Fruit fly (Drosophila melanogaster) whole organism, embryonic: ENCODE results near the gene Phyhd1.

ENCODE experiments used
- CG12104 ChIP-seq: fragments of 200-800 bp; sonication (Bioruptor generic); optimal IDR thresholded peaks from 3 replicates; lab custom pipeline; 2016; ENCODE audit warnings: missing biosample characterization, missing genetic modification characterization
- CG1233 ChIP-seq: fragments of 200-800 bp; sonication (Bioruptor generic); optimal IDR thresholded peaks from 4 replicates; lab custom pipeline; 2018; ENCODE audit warnings: missing biosample characterization, mild to moderate bottlenecking, missing genetic modification characterization
- CG12391 ChIP-seq: fragments of 200-800 bp; sonication (Bioruptor generic); optimal IDR thresholded peaks from 3 replicates; lab custom pipeline; 2018; ENCODE audit warnings: missing biosample characterization, mild to moderate bottlenecking, missing genetic modification characterization, moderate library complexity
- CG13624 ChIP-seq: fragments of 200-800 bp; sonication (Bioruptor generic); optimal IDR thresholded peaks from 2 replicates; lab custom pipeline; 2016; ENCODE audit warnings: missing biosample characterization, missing genetic modification characterization
- CG15073 ChIP-seq: fragments of 200-800 bp; sonication (Bioruptor generic); optimal IDR thresholded peaks from 2 replicates; lab custom pipeline; 2016; ENCODE audit warnings: missing biosample characterization, missing genetic modification characterization
- CG1529 ChIP-seq: fragments of 200-800 bp; sonication (Bioruptor generic); optimal IDR thresholded peaks from 3 replicates; lab custom pipeline; 2018; ENCODE audit warnings: missing biosample characterization, missing genetic modification characterization
- CG17385 ChIP-seq: fragments of 200-800 bp; sonication (Bioruptor generic); optimal IDR thresholded peaks from 3 replicates; lab custom pipeline; 2018; ENCODE audit warnings: missing biosample characterization, mild to moderate bottlenecking, missing genetic modification characterization
- CG17912 ChIP-seq: fragments of 200-800 bp; sonication (Bioruptor generic); optimal IDR thresholded peaks from 2 replicates; lab custom pipeline; 2018; ENCODE audit warnings: missing biosample characterization, mild to moderate bottlenecking, missing genetic modification characterization
- CG18011 ChIP-seq: fragments of 200-800 bp; sonication (Bioruptor generic); optimal IDR thresholded peaks from 2 replicates; lab custom pipeline; 2017; ENCODE audit warnings: missing biosample characterization, missing genetic modification characterization, mild to moderate bottlenecking, moderate library complexity, missing genotype
- CG18619 ChIP-seq: fragments of 200-800 bp; sonication (Bioruptor generic); optimal IDR thresholded peaks from 3 replicates; lab custom pipeline; 2017; ENCODE audit warnings: missing biosample characterization, mild to moderate bottlenecking, missing genetic modification characterization
- CG2116 ChIP-seq: fragments of 200-800 bp; sonication (Bioruptor generic); optimal IDR thresholded peaks from 3 replicates; lab custom pipeline; 2018; ENCODE audit warnings: missing biosample characterization, mild to moderate bottlenecking, missing genetic modification characterization
- CG32772 ChIP-seq: fragments of 200-800 bp; sonication (Bioruptor generic); IDR thresholded peaks from 2 replicates; pipeline ENCODE4 v1.3.6; 2022; ENCODE audit warnings: missing biosample characterization, missing genetic modification characterization
- CG34224 ChIP-seq: fragments of 200-800 bp; sonication (Bioruptor generic); IDR thresholded peaks from 3 replicates; pipeline ENCODE4 v1.3.6; 2022; ENCODE audit warnings: missing biosample characterization, missing genetic modification characterization; ENCODE audit not compliant: partially characterized antibody
- CG34376 ChIP-seq: fragments of 200-800 bp; sonication (Bioruptor generic); optimal IDR thresholded peaks from 2 replicates; lab custom pipeline; 2018; ENCODE audit warnings: missing biosample characterization, mild to moderate bottlenecking, missing genetic modification characterization
- CG6654 ChIP-seq: fragments of 200-800 bp; sonication (Bioruptor generic); optimal IDR thresholded peaks from 2 replicates; lab custom pipeline; 2017; ENCODE audit warnings: missing biosample characterization, mild to moderate bottlenecking, missing genetic modification characterization
- CG8089 ChIP-seq: fragments of 200-800 bp; sonication (Bioruptor generic); optimal IDR thresholded peaks from 3 replicates; lab custom pipeline; 2016; ENCODE audit warnings: missing biosample characterization, missing genetic modification characterization
- CoRest ChIP-seq: fragments of 200-800 bp; sonication (Bioruptor generic); optimal IDR thresholded peaks from 3 replicates; lab custom pipeline; 2018; ENCODE audit warnings: missing biosample characterization, mild to moderate bottlenecking, missing genetic modification characterization, moderate library complexity
- Hmr ChIP-seq: fragments of 200-800 bp; sonication (Bioruptor generic); optimal IDR thresholded peaks from 3 replicates; lab custom pipeline; 2017; ENCODE audit warnings: mild to moderate bottlenecking, missing biosample characterization, missing genetic modification reagents, missing genetic modification characterization
- Hmx ChIP-seq: fragments of 200-800 bp; sonication (Bioruptor generic); optimal IDR thresholded peaks from 2 replicates; lab custom pipeline; 2016; ENCODE audit warnings: missing biosample characterization, missing genetic modification characterization
- Meics ChIP-seq: fragments of 200-800 bp; sonication (Bioruptor generic); optimal IDR thresholded peaks from 2 replicates; lab custom pipeline; 2017; ENCODE audit warnings: missing biosample characterization, mild to moderate bottlenecking, missing genetic modification characterization
- Rx ChIP-seq: fragments of 200-800 bp; sonication (Bioruptor generic); IDR thresholded peaks from 2 replicates; pipeline ENCODE4 v1.3.6; 2022; ENCODE audit warnings: missing biosample characterization, missing genetic modification characterization
- Sin3A ChIP-seq: fragments of >200 bp; optimal IDR thresholded peaks from 2 replicates; lab custom pipeline; 2018
- Stat92E ChIP-seq, 3 experiments: fragments of >200 bp in 2 of 3; fragments of 200-800 bp in 1 of 3; sonication (Bioruptor generic) in 1 of 3; optimal IDR thresholded peaks; 2 replicates each; lab custom pipeline; 2017 to 2019; ENCODE audit warnings: missing biosample characterization in 3 of 3, missing genetic modification characterization in 3 of 3, mild to moderate bottlenecking in 1 of 3, moderate library complexity in 1 of 3
- YL-1 ChIP-seq: fragments of 200-800 bp; sonication (Bioruptor generic); optimal IDR thresholded peaks from 3 replicates; lab custom pipeline; 2017; ENCODE audit warnings: missing biosample characterization, mild to moderate bottlenecking, missing genetic modification characterization
- da ChIP-seq: fragments of 200-800 bp; sonication (Bioruptor generic); optimal IDR thresholded peaks from 2 replicates; lab custom pipeline; 2016; ENCODE audit warnings: missing biosample characterization, missing genetic modification characterization
- dysf ChIP-seq: fragments of 200-800 bp; sonication (Bioruptor generic); IDR thresholded peaks from 3 replicates; pipeline ENCODE4 v1.3.6; 2022; ENCODE audit warnings: missing biosample characterization, missing genetic modification characterization
- eve ChIP-seq, 2 experiments: fragments of >200 bp; optimal IDR thresholded peaks; 2 replicates each; lab custom pipeline; 2017; ENCODE audit warnings: missing biosample characterization in 2 of 2, missing genetic modification characterization in 2 of 2
- fru ChIP-seq: fragments of >200 bp; optimal IDR thresholded peaks from 2 replicates; lab custom pipeline; 2017
- gcm ChIP-seq: fragments of 200-800 bp; sonication (Bioruptor generic); optimal IDR thresholded peaks from 2 replicates; lab custom pipeline; 2019; ENCODE audit warnings: missing biosample characterization, mild to moderate bottlenecking, missing genetic modification characterization, moderate library complexity
- grn ChIP-seq: fragments of 200-800 bp; sonication (Bioruptor generic); optimal IDR thresholded peaks from 3 replicates; lab custom pipeline; 2017; ENCODE audit warnings: missing biosample characterization, missing genetic modification characterization
- hkb ChIP-seq, 2 experiments: fragments of 200-800 bp in 1 of 2; fragments of >200 bp in 1 of 2; sonication (Bioruptor generic) in 1 of 2; IDR thresholded peaks in 1 of 2; optimal IDR thresholded peaks in 1 of 2; 2 replicates each; pipeline versions ENCODE4 v1.3.6 to Lab custom; 2017 to 2022; ENCODE audit warnings: missing biosample characterization in 1 of 2, missing genetic modification characterization in 1 of 2
- kah ChIP-seq: fragments of 200-800 bp; sonication (Bioruptor generic); optimal IDR thresholded peaks from 2 replicates; lab custom pipeline; 2018; ENCODE audit warnings: missing biosample characterization, mild to moderate bottlenecking, missing genetic modification characterization
- lab ChIP-seq: fragments of 200-800 bp; sonication (Bioruptor generic); optimal IDR thresholded peaks from 3 replicates; lab custom pipeline; 2017; ENCODE audit warnings: missing biosample characterization, missing genetic modification characterization, mild to moderate bottlenecking, moderate library complexity, missing genetic modification reagents
- lbe ChIP-seq: fragments of 200-800 bp; sonication (Bioruptor generic); optimal IDR thresholded peaks from 2 replicates; lab custom pipeline; 2016; ENCODE audit warnings: missing biosample characterization, mild to moderate bottlenecking, missing genetic modification characterization
- lola ChIP-seq, 3 experiments: fragments of >200 bp in 2 of 3; fragments of 200-800 bp in 1 of 3; sonication (Bioruptor generic) in 1 of 3; optimal IDR thresholded peaks; 2 replicates each; lab custom pipeline; 2017 to 2019; ENCODE audit warnings: missing biosample characterization in 3 of 3, missing genetic modification characterization in 3 of 3, mild to moderate bottlenecking in 1 of 3, moderate library complexity in 1 of 3
- lov ChIP-seq, 2 experiments: fragments of 200-800 bp in 1 of 2; fragments of >200 bp in 1 of 2; sonication (Bioruptor generic) in 1 of 2; IDR thresholded peaks in 1 of 2; optimal IDR thresholded peaks in 1 of 2; 2 replicates in 1 of 2; 3 replicates in 1 of 2; pipeline versions ENCODE4 v1.3.6 to Lab custom; 2017 to 2022; ENCODE audit warnings: missing biosample characterization in 1 of 2, missing genetic modification characterization in 1 of 2
- nau ChIP-seq: fragments of 200-800 bp; sonication (Bioruptor generic); optimal IDR thresholded peaks from 3 replicates; lab custom pipeline; 2017; ENCODE audit warnings: missing biosample characterization, mild to moderate bottlenecking, missing genetic modification characterization, missing genetic modification reagents
- sc ChIP-seq, 3 experiments: fragments of >200 bp in 2 of 3; fragments of 200-800 bp in 1 of 3; sonication (Bioruptor generic) in 1 of 3; optimal IDR thresholded peaks; 2 replicates in 2 of 3; 3 replicates in 1 of 3; lab custom pipeline; 2017; ENCODE audit warnings: mild to moderate bottlenecking in 1 of 3, missing biosample characterization in 1 of 3, missing genetic modification characterization in 1 of 3, missing genetic modification reagents in 1 of 3
- sima ChIP-seq: fragments of 200-800 bp; sonication (Bioruptor generic); optimal IDR thresholded peaks from 2 replicates; lab custom pipeline; 2016; ENCODE audit warnings: missing biosample characterization, missing genetic modification characterization
- so ChIP-seq: fragments of 200-800 bp; sonication (Bioruptor generic); IDR thresholded peaks from 3 replicates; pipeline ENCODE4 v1.3.6; 2022; ENCODE audit warnings: missing biosample characterization, missing genetic modification characterization
- sqz ChIP-seq: fragments of 200-800 bp; sonication (Bioruptor generic); optimal IDR thresholded peaks from 3 replicates; lab custom pipeline; 2018; ENCODE audit warnings: missing biosample characterization, mild to moderate bottlenecking, missing genetic modification characterization
- stc ChIP-seq: fragments of 200-800 bp; sonication (Bioruptor generic); IDR thresholded peaks from 2 replicates; pipeline ENCODE4 v1.3.6; 2022; ENCODE audit warnings: missing biosample characterization, missing genetic modification characterization
- ttk ChIP-seq: fragments of 200-800 bp; sonication (Bioruptor generic); IDR thresholded peaks from 2 replicates; pipeline ENCODE4 v2.1.2; 2022; ENCODE audit warnings: missing biosample characterization, missing genetic modification characterization
- tup ChIP-seq: fragments of 200-800 bp; sonication (Bioruptor generic); optimal IDR thresholded peaks from 2 replicates; lab custom pipeline; 2016; ENCODE audit warnings: missing biosample characterization, mild to moderate bottlenecking, missing genetic modification characterization, moderate library complexity
- twi ChIP-seq: fragments of 200-800 bp; optimal IDR thresholded peaks from 2 replicates; lab custom pipeline; 2019; ENCODE audit warnings: missing biosample characterization, mild to moderate bottlenecking, missing genetic modification characterization, moderate library complexity
- vnd ChIP-seq: fragments of 200-800 bp; sonication (Bioruptor generic); IDR thresholded peaks from 3 replicates; pipeline ENCODE4 v1.3.6; 2022; ENCODE audit warnings: missing biosample characterization, missing genetic modification characterization; ENCODE audit not compliant: partially characterized antibody
- zen ChIP-seq: fragments of 200-800 bp; sonication (Bioruptor generic); optimal IDR thresholded peaks from 3 replicates; lab custom pipeline; 2018; ENCODE audit warnings: missing biosample characterization, mild to moderate bottlenecking, missing genetic modification characterization, moderate library complexity

Gene Phyhd1

DNA sequence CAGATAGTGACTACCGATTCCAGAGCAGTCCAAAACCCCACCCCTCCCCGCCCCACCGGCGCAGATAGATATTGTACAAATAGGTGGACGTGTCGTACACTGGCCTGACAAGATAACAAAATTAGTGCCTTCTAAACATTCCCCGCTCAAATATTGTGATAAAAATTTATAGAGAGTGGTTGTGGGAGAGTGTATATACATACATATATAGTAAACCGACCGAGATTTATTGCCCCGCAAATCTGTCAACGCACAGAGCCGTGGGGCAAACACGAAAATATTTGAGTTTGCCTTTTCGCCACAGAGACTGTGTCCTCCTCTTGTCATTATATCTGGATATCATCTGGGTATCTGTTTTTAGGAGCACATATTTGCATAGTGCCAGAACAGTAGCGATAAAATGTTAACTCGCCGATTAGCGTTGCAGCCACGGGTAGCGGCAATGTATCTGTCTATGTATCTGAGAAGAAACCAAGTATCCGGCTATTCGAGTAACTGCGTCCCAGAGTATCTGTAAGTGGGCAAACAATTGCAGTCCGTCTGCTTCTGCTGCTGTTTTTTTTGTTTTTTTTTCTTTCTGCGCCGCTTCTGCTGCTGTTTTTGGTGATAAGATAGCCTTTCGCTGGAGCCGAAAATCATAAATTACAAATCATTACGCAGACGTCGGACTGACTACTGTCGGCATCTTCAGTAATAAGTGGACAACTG, 37.5 kb downstream of the Phyhd1 start (continued):
- TF ChIP-seq lov (optimal IDR thresholded peaks at IDR 0.05; lab: Kevin White, UChicago) (no peak), lov (GFP tag; IDR thresholded peaks at IDR 0.05; lab: Robert Waterston, UW) (0 out of 3 replicates have a peak, but pooled peaks have one; percentile 66), tup (no peak), CoRest (tag; lab: Kevin White, UChicago) (peak; percentile 44), lab (GFP tag; lab: Kevin White, UChicago) (peak; percentile 81), Hmx (no peak), CG18011 (GFP tag; lab: Kevin White, UChicago) (no peak), da (GFP tag; lab: Kevin White, UChicago) (no peak), dysf (GFP tag; lab: Robert Waterston, UW) (no peak), ttk (GFP tag; lab: Robert Waterston, UW) (no peak), fru (lab: Kevin White, UChicago) (no peak), twi (peak; percentile 59), Hmr (peak; percentile 60), sima (GFP tag; lab: Kevin White, UChicago) (no peak), nau (GFP tag; lab: Kevin White, UChicago) (peak; percentile 48), so (GFP tag; lab: Robert Waterston, UW) (0 out of 3 replicates have a peak, but pooled peaks have one; percentile 54), CG12104 (GFP tag; lab: Kevin White, UChicago) (peak; percentile 41), CG18619 (peak; percentile 47), Stat92E (GFP tag; optimal IDR thresholded peaks at IDR 0.05; lab: Kevin White, UChicago) (no peak), CG15073 (GFP tag; lab: Kevin White, UChicago) (no peak), CG1529 (GFP tag; lab: Kevin White, UChicago) (peak; percentile 64), vnd (GFP tag; lab: Robert Waterston, UW) (no peak), CG34224 (GFP tag; lab: Robert Waterston, UW) (no peak), sc (optimal IDR thresholded peaks at IDR 0.05; lab: Kevin White, UChicago) (no peak), sc (GFP tag; optimal IDR thresholded peaks at IDR 0.05; lab: Kevin White, UChicago) (peak; percentile 38), CG17385 (GFP tag; lab: Kevin White, UChicago) (peak; percentile 53), gcm (GFP tag; lab: Kevin White, UChicago) (peak; percentile 65), kah (peak; percentile 16), CG12391 (tag; lab: Kevin White, UChicago) (peak; percentile 46), zen (tag; lab: Kevin White, UChicago) (peak; percentile 54), Rx (GFP tag; lab: Robert Waterston, UW) (no peak), sqz (GFP tag; lab: Kevin White, UChicago) (peak; percentile 27), CG1233 (GFP tag; lab: Kevin White, UChicago) (peak; percentile 61), grn (GFP tag; lab: Kevin White, UChicago) (peak; percentile 59), YL-1 (GFP tag; lab: Kevin White, UChicago) (peak; percentile 11), CG8089 (GFP tag; lab: Kevin White, UChicago) (no peak), Meics (peak; percentile 34), stc (no peak), CG17912 (GFP tag; lab: Kevin White, UChicago) (peak; percentile 49), Sin3A (lab: Kevin White, UChicago) (no peak), eve (GFP tag; optimal IDR thresholded peaks at IDR 0.05; lab: Kevin White, UChicago) (no peak), lola (GFP tag; optimal IDR thresholded peaks at IDR 0.05; lab: Kevin White, UChicago) (peak in 1 of 3 experiments; percentile 69), CG2116 (GFP tag; lab: Kevin White, UChicago) (peak; percentile 12), CG6654 (GFP tag; lab: Kevin White, UChicago) (peak; percentile 3), CG32772 (GFP tag; lab: Robert Waterston, UW) (peak; percentile 26; the same call in 1 of the 2 replicates), hkb (optimal IDR thresholded peaks at IDR 0.05; lab: Kevin White, UChicago) (no peak), hkb (GFP tag; IDR thresholded peaks at IDR 0.05; lab: Robert Waterston, UW) (no peak), CG13624 (GFP tag; lab: Kevin White, UChicago) (no peak), lbe (GFP tag; lab: Kevin White, UChicago) (no peak), CG34376 (GFP tag; lab: Kevin White, UChicago) (peak; percentile 17)
